Worm (Caenorhabditis elegans) whole organism, early embryonic: ENCODE results near the gene cdk-11.1.

ENCODE experiments used
- aly-1 ChIP-seq: sonication (generic microtip); optimal IDR thresholded peaks from 2 replicates; lab custom pipeline; 2016; ENCODE audit warnings: missing genetic modification characterization, missing compliant biosample characterization
- ama-1 ChIP-seq: fragments of 150-350 bp; optimal IDR thresholded peaks from 2 replicates; lab custom pipeline; 2014
- ceh-13 ChIP-seq: fragments of 200-800 bp; sonication (Bioruptor generic); optimal IDR thresholded peaks from 2 replicates; lab custom pipeline; 2018; ENCODE audit warnings: mild to moderate bottlenecking, missing genetic modification characterization, missing compliant biosample characterization
- flt-1 ChIP-seq: fragments of 200-800 bp; sonication (Bioruptor generic); IDR thresholded peaks from 2 replicates; pipeline ENCODE4 v1.3.6; 2022; ENCODE audit warnings: missing genetic modification characterization, missing compliant biosample characterization
- sea-1 ChIP-seq: fragments of 200-800 bp; sonication (Bioruptor generic); conservative IDR thresholded peaks from 2 replicates; pipeline ENCODE4 v1.3.6; 2022; ENCODE audit warnings: missing genetic modification characterization, missing compliant biosample characterization

DNA sequence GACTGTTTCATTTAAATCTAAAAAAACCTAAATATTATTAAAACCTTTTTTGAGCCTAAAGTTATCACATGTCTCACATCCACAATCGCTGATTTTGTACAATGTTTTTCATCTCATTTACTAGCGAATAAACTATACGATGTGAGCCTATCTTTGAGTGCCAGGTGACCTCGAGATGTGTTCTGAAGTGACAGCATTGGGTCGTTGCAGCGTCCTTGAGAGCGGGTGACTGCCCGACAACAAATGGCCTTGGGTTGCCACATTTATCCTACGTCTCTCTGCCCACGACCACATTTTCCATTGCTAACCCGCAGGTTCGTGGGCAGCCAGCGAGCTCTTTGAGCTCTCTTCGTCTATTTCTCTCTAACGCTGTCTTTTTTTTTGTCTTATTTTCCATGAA lies 32.1 kb upstream of the cdk-11.1 start, which contains the start of gene lir-2:
- no peak for TF ChIP-seq aly-1 (tag; lab: Kevin White, UChicago)
- TF ChIP-seq ceh-13 (GFP tag; lab: Kevin White, UChicago): no peak
- TF ChIP-seq ama-1: no peak
- no peak for TF ChIP-seq sea-1 (GFP tag; lab: Robert Waterston, UW)
- TF ChIP-seq flt-1 (GFP tag; lab: Robert Waterston, UW): no peak
